Worm (Caenorhabditis elegans): ENCODE data around the gene slc-36.2.

slc-36.2 gene

DNA sequence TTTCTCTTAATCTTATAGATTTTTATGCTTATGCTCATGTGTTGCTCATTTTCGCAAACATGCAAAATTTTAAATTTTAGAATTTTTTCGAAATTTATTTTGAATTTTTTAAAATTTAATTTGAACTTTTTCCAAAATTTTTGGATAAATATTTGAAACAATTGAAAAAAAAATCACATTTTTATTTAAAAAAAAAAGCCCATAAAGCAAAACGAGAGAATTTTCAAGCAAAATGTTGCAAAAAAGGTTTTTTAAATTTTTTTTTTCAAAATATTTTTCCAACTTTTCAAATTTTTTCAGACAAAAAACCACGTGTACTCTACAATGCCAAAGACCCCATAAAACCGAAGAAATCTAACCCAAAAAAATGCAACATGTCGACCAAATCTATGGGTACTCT, 33.8 kb downstream of the slc-36.2 start, which contains the start of the genes C09E8.1 and C09E8.6:
Gene C09E8.1 (plus strand): TSS at position 301 of the 400 bp plus-strand sequence.
Gene C09E8.6 (plus strand): TSS at position 313 of the 400 bp plus-strand sequence.
- TF ChIP-seq nhr-23 (tag; optimal IDR thresholded peaks at IDR 0.05) (no peak), nhr-28 (tag; optimal IDR thresholded peaks at IDR 0.05) (no peak), nhr-12 (tag; optimal IDR thresholded peaks at IDR 0.05) (no peak), nhr-11 (tag; optimal IDR thresholded peaks at IDR 0.05) (no peak), sea-2 (GFP tag; optimal IDR thresholded peaks at IDR 0.05) (no peak), ama-1 (optimal IDR thresholded peaks at IDR 0.05) (no peak), hmg-11 (tag; optimal IDR thresholded peaks at IDR 0.05) (no peak)

- no peak for TF ChIP-seq pha-4 (tag; optimal IDR thresholded peaks at IDR 0.05)
- no peak for TF ChIP-seq aly-2 (tag; optimal IDR thresholded peaks at IDR 0.05)
- TF ChIP-seq ceh-28 (tag; optimal IDR thresholded peaks at IDR 0.05): peak; percentile 40
- TF ChIP-seq ZK546.5 (tag; optimal IDR thresholded peaks at IDR 0.05): no peak
- no peak for TF ChIP-seq mdl-1 (tag; optimal IDR thresholded peaks at IDR 0.05)
- peak; percentile 48 for TF ChIP-seq nhr-23 (tag; optimal IDR thresholded peaks at IDR 0.05)
- TF ChIP-seq R02D3.7 (tag; optimal IDR thresholded peaks at IDR 0.05): no peak
These were observed 46.4 kb downstream of the slc-36.2 start, which contains the start of gene W08F4.5 for ce11 chrII:568776-569175. Gene W08F4.5, minus strand, starts transcription at chrII:568876.

DNA sequence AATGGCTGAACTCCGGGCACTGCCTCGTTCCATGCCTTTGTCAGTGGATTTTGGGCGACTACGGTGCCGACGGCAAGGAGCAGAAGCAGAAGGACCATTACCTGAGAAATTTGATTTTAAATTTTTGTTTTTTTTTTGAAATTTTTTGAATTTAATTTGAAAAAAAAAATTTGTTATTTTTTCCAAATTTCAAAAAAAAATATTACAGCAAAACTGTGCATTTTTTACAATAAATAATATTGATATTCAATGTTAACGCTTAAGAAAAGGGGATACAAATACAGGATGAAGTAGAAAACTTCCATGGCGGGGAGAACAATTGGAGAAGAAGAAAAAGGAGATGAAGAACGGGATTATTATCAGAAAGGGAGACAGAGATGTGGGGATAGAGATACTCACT, 49.6 kb downstream of the slc-36.2 start, which contains the start of gene mlt-8:
Gene mlt-8 (minus strand): TSS at position 101 of the 400 bp plus-strand sequence.
- TF ChIP-seq ceh-9 (tag; optimal IDR thresholded peaks at IDR 0.05): no peak
- no peak for TF ChIP-seq nhr-12 (tag; optimal IDR thresholded peaks at IDR 0.05)
- TF ChIP-seq nhr-11 (tag; optimal IDR thresholded peaks at IDR 0.05): no peak
- TF ChIP-seq ceh-16 (tag; optimal IDR thresholded peaks at IDR 0.05): no peak
- TF ChIP-seq egl-5 (tag; optimal IDR thresholded peaks at IDR 0.05): no peak
- no peak for TF ChIP-seq daf-12 (tag; optimal IDR thresholded peaks at IDR 0.05)
- TF ChIP-seq lin-39 (tag; optimal IDR thresholded peaks at IDR 0.05): no peak
- no peak for TF ChIP-seq snpc-4 (tag; optimal IDR thresholded peaks at IDR 0.05)
- no peak for TF ChIP-seq fkh-2 (tag; optimal IDR thresholded peaks at IDR 0.05)
- no peak for TF ChIP-seq nfya-1 (tag; optimal IDR thresholded peaks at IDR 0.05; ENCODE audit: insufficient read depth)
- TF ChIP-seq pha-4 (tag; optimal IDR thresholded peaks at IDR 0.05): no peak
- TF ChIP-seq mml-1 (tag; optimal IDR thresholded peaks at IDR 0.05): no peak
- no peak for TF ChIP-seq nhr-76 (tag; optimal IDR thresholded peaks at IDR 0.05)
- no peak for TF ChIP-seq ZK546.5 (tag; optimal IDR thresholded peaks at IDR 0.05)
- TF ChIP-seq sea-2 (GFP tag; optimal IDR thresholded peaks at IDR 0.05): no peak
- no peak for TF ChIP-seq elt-1 (tag; optimal IDR thresholded peaks at IDR 0.05)
- no peak for TF ChIP-seq elt-3 (tag; optimal IDR thresholded peaks at IDR 0.05)
- TF ChIP-seq fos-1 (tag; optimal IDR thresholded peaks at IDR 0.05): no peak
- no peak for TF ChIP-seq egl-27 (tag; optimal IDR thresholded peaks at IDR 0.05)
- TF ChIP-seq nhr-43 (tag; optimal IDR thresholded peaks at IDR 0.05; ENCODE audit: poor library complexity, severe bottlenecking): no peak

DNA sequence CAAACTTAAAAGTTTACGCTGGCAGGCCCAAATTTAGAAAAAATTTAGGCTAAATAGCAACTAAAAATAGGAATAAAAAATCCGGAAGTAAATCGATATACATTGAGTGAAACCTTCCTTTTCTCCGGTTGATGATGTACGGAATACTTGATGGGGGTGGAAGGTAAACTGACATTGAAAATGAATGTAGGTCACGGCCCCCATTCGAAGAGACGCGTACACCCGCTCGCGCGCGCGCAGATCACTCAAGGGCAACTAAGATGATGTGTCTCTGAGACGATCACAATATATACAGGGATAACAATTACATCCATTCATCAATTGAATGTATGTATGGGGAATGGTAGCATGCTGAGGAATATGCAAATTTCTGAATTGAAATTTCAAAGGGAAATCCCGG, 51.7 kb downstream of the slc-36.2 start:
- TF ChIP-seq nhr-23 (tag; optimal IDR thresholded peaks at IDR 0.05) (peak; percentile 78), nhr-43 (tag; optimal IDR thresholded peaks at IDR 0.05; ENCODE audit: poor library complexity, severe bottlenecking) (no peak), nhr-25 (tag; optimal IDR thresholded peaks at IDR 0.05) (peak; percentile 61), ZK546.5 (tag; optimal IDR thresholded peaks at IDR 0.05) (no peak)
